Fruit fly (Drosophila melanogaster) whole organism, embryonic: ENCODE measurements around the gene ph-p.
A peak's percentile ranks its signal among the peaks of the same experiment; 100 is the strongest.

ENCODE experiments used
- Abd-B ChIP-seq: fragments of 200-800 bp; sonication (Bioruptor generic); optimal IDR thresholded peaks from 2 replicates; lab custom pipeline; 2018; ENCODE audit warnings: missing biosample characterization, mild to moderate bottlenecking, missing genetic modification characterization, moderate library complexity
- Adf1 ChIP-seq: fragments of 200-800 bp; sonication (Bioruptor generic); IDR thresholded peaks from 2 replicates; pipeline ENCODE4 v1.3.6; 2022; ENCODE audit warnings: missing biosample characterization, missing genetic modification characterization
- BEAF-32 ChIP-seq: fragments of 200-800 bp; sonication (Bioruptor generic); optimal IDR thresholded peaks from 3 replicates; lab custom pipeline; 2017; ENCODE audit warnings: missing biosample characterization, missing genetic modification characterization, mild to moderate bottlenecking, moderate library complexity, missing genetic modification reagents
- CG11085 ChIP-seq: fragments of 200-800 bp; sonication (Bioruptor generic); IDR thresholded peaks from 2 replicates; pipeline ENCODE4 v1.3.6; 2022; ENCODE audit warnings: missing biosample characterization, missing genetic modification characterization
- CG12219 ChIP-seq: fragments of 200-800 bp; sonication (Bioruptor generic); optimal IDR thresholded peaks from 3 replicates; lab custom pipeline; 2018; ENCODE audit warnings: missing biosample characterization, mild to moderate bottlenecking, missing genetic modification characterization
- CG12659 ChIP-seq: fragments of 200-800 bp; sonication (Bioruptor generic); optimal IDR thresholded peaks from 3 replicates; lab custom pipeline; 2017; ENCODE audit warnings: mild to moderate bottlenecking, missing biosample characterization, missing genetic modification reagents, missing genetic modification characterization
- CG14050 ChIP-seq: fragments of 200-800 bp; sonication (Bioruptor generic); IDR thresholded peaks from 3 replicates; pipeline ENCODE4 v1.3.6; 2022; ENCODE audit warnings: missing biosample characterization, missing genetic modification characterization
- CG15011 ChIP-seq: fragments of 200-800 bp; sonication (Bioruptor generic); optimal IDR thresholded peaks from 3 replicates; lab custom pipeline; 2018; ENCODE audit warnings: missing biosample characterization, mild to moderate bottlenecking, missing genetic modification characterization
- CG15601 ChIP-seq: fragments of 200-800 bp; sonication (Bioruptor generic); optimal IDR thresholded peaks from 3 replicates; lab custom pipeline; 2019; ENCODE audit warnings: missing biosample characterization, mild to moderate bottlenecking, missing genetic modification characterization, moderate library complexity
- CG17328 ChIP-seq: fragments of 200-800 bp; sonication (Bioruptor generic); IDR thresholded peaks from 2 replicates; pipeline ENCODE4 v1.3.6; 2022; ENCODE audit warnings: missing biosample characterization, missing genetic modification characterization
- CG2116 ChIP-seq: fragments of 200-800 bp; sonication (Bioruptor generic); optimal IDR thresholded peaks from 3 replicates; lab custom pipeline; 2018; ENCODE audit warnings: missing biosample characterization, mild to moderate bottlenecking, missing genetic modification characterization
- CG2202 ChIP-seq: fragments of 200-800 bp; sonication (Bioruptor generic); optimal IDR thresholded peaks from 2 replicates; lab custom pipeline; 2018; ENCODE audit warnings: missing biosample characterization, mild to moderate bottlenecking, missing genetic modification characterization
- CG31365 ChIP-seq: fragments of 200-800 bp; sonication (Bioruptor generic); optimal IDR thresholded peaks from 2 replicates; lab custom pipeline; 2018; ENCODE audit warnings: missing biosample characterization, mild to moderate bottlenecking, missing genetic modification characterization
- CG33557 ChIP-seq: fragments of 200-800 bp; sonication (Bioruptor generic); optimal IDR thresholded peaks from 2 replicates; lab custom pipeline; 2019; ENCODE audit warnings: missing biosample characterization, mild to moderate bottlenecking, missing genetic modification characterization, moderate library complexity
- CG3995 ChIP-seq: fragments of 200-800 bp; sonication (Bioruptor generic); optimal IDR thresholded peaks from 3 replicates; lab custom pipeline; 2016; ENCODE audit warnings: missing biosample characterization, missing genetic modification characterization
- CG43689 ChIP-seq: fragments of 200-800 bp; sonication (Bioruptor generic); IDR thresholded peaks from 2 replicates; pipeline ENCODE4 v1.3.6; 2022; ENCODE audit warnings: missing biosample characterization, missing genetic modification characterization
- CG6272 ChIP-seq: fragments of 200-800 bp; sonication (Bioruptor generic); IDR thresholded peaks from 2 replicates; pipeline ENCODE4 v1.3.6; 2022; ENCODE audit warnings: missing biosample characterization, missing genetic modification characterization
- CG6765 ChIP-seq: fragments of 200-800 bp; sonication (Bioruptor generic); optimal IDR thresholded peaks from 3 replicates; lab custom pipeline; 2017; ENCODE audit warnings: missing biosample characterization, mild to moderate bottlenecking, missing genetic modification characterization
- CG7745 ChIP-seq: fragments of 200-800 bp; sonication (Bioruptor generic); optimal IDR thresholded peaks from 2 replicates; lab custom pipeline; 2018; ENCODE audit warnings: missing biosample characterization, mild to moderate bottlenecking, missing genetic modification characterization, moderate library complexity
- CG8478 ChIP-seq: fragments of >200 bp; optimal IDR thresholded peaks from 2 replicates; lab custom pipeline; 2018
- CG9797 ChIP-seq: fragments of 200-800 bp; sonication (Bioruptor generic); optimal IDR thresholded peaks from 3 replicates; lab custom pipeline; 2018; ENCODE audit warnings: missing biosample characterization, mild to moderate bottlenecking, missing genetic modification characterization
- CoRest ChIP-seq: fragments of 200-800 bp; sonication (Bioruptor generic); optimal IDR thresholded peaks from 3 replicates; lab custom pipeline; 2018; ENCODE audit warnings: missing biosample characterization, mild to moderate bottlenecking, missing genetic modification characterization, moderate library complexity
- Dbx ChIP-seq: fragments of 200-800 bp; sonication (Bioruptor generic); IDR thresholded peaks from 3 replicates; pipeline ENCODE4 v1.3.6; 2022; ENCODE audit warnings: missing biosample characterization, missing genetic modification characterization
- Doc3 ChIP-seq: fragments of 200-800 bp; sonication (Bioruptor generic); IDR thresholded peaks from 3 replicates; pipeline ENCODE4 v1.3.6; 2022; ENCODE audit warnings: missing biosample characterization, missing genetic modification characterization; ENCODE audit not compliant: partially characterized antibody
- Fer1 ChIP-seq: fragments of 200-800 bp; sonication (Bioruptor generic); optimal IDR thresholded peaks from 2 replicates; lab custom pipeline; 2017; ENCODE audit warnings: missing biosample characterization, mild to moderate bottlenecking, missing genetic modification characterization
- HLH54F ChIP-seq: fragments of 200-800 bp; sonication (Bioruptor generic); optimal IDR thresholded peaks from 3 replicates; lab custom pipeline; 2016; ENCODE audit warnings: missing biosample characterization, missing genetic modification characterization
- Hmr ChIP-seq: fragments of 200-800 bp; sonication (Bioruptor generic); optimal IDR thresholded peaks from 3 replicates; lab custom pipeline; 2017; ENCODE audit warnings: mild to moderate bottlenecking, missing biosample characterization, missing genetic modification reagents, missing genetic modification characterization
- Jarid2 ChIP-seq: fragments of 200-800 bp; sonication (Bioruptor generic); optimal IDR thresholded peaks from 3 replicates; lab custom pipeline; 2017; ENCODE audit warnings: mild to moderate bottlenecking, missing biosample characterization, missing genetic modification reagents, missing genetic modification characterization
- Max ChIP-seq: fragments of 200-800 bp; sonication (Bioruptor generic); optimal IDR thresholded peaks from 2 replicates; lab custom pipeline; 2016; ENCODE audit warnings: missing biosample characterization, mild to moderate bottlenecking, missing genetic modification characterization
- NC2α ChIP-seq: fragments of 200-800 bp; sonication (Bioruptor generic); optimal IDR thresholded peaks from 2 replicates; lab custom pipeline; 2016; ENCODE audit warnings: missing biosample characterization, missing genetic modification characterization
- NC2β ChIP-seq: fragments of 200-800 bp; sonication (Bioruptor generic); optimal IDR thresholded peaks from 2 replicates; lab custom pipeline; 2016; ENCODE audit warnings: missing biosample characterization, missing genetic modification characterization
- Nf-YC ChIP-seq: fragments of 200-800 bp; optimal IDR thresholded peaks from 3 replicates; lab custom pipeline; 2019; ENCODE audit warnings: missing biosample characterization, mild to moderate bottlenecking, missing genetic modification characterization, moderate library complexity
- Ptx1 ChIP-seq: fragments of 200-800 bp; sonication (Bioruptor generic); IDR thresholded peaks from 2 replicates; pipeline ENCODE4 v1.3.6; 2022; ENCODE audit warnings: missing biosample characterization, missing genetic modification characterization
- Scr ChIP-seq: fragments of 200-800 bp; sonication (Bioruptor generic); IDR thresholded peaks from 2 replicates; pipeline ENCODE4 v1.3.6; 2022; ENCODE audit warnings: missing biosample characterization, missing genetic modification characterization; ENCODE audit not compliant: partially characterized antibody
- Sry-β ChIP-seq: fragments of 200-800 bp; sonication (Bioruptor generic); optimal IDR thresholded peaks from 2 replicates; lab custom pipeline; 2018; ENCODE audit warnings: missing biosample characterization, mild to moderate bottlenecking, missing genetic modification characterization, moderate library complexity
- Sry-δ ChIP-seq: fragments of 200-800 bp; sonication (Bioruptor generic); optimal IDR thresholded peaks from 2 replicates; lab custom pipeline; 2016; ENCODE audit warnings: missing biosample characterization, missing genetic modification characterization
- ab ChIP-seq: fragments of 200-800 bp; sonication (Bioruptor generic); optimal IDR thresholded peaks from 2 replicates; lab custom pipeline; 2016; ENCODE audit warnings: missing biosample characterization, missing genetic modification characterization
- caup ChIP-seq: fragments of 200-800 bp; sonication (Bioruptor generic); optimal IDR thresholded peaks from 3 replicates; lab custom pipeline; 2017; ENCODE audit warnings: missing biosample characterization, mild to moderate bottlenecking, missing genetic modification characterization, moderate library complexity; ENCODE audit not compliant: severe bottlenecking
- ems ChIP-seq: fragments of 200-800 bp; sonication (Bioruptor generic); optimal IDR thresholded peaks from 3 replicates; lab custom pipeline; 2016; ENCODE audit warnings: missing biosample characterization, missing genetic modification characterization
- exex ChIP-seq: fragments of 200-800 bp; sonication (Bioruptor generic); optimal IDR thresholded peaks from 4 replicates; lab custom pipeline; 2018; ENCODE audit warnings: missing biosample characterization, mild to moderate bottlenecking, missing genetic modification characterization, moderate library complexity
- fu2 ChIP-seq: fragments of 200-800 bp; sonication (Bioruptor generic); optimal IDR thresholded peaks from 2 replicates; lab custom pipeline; 2016; ENCODE audit warnings: missing biosample characterization, missing genetic modification characterization
- grau ChIP-seq: fragments of 200-800 bp; optimal IDR thresholded peaks from 3 replicates; lab custom pipeline; 2019; ENCODE audit warnings: missing biosample characterization, mild to moderate bottlenecking, missing genetic modification characterization, moderate library complexity
- gt ChIP-seq: fragments of 200-800 bp; sonication (Bioruptor generic); IDR thresholded peaks from 2 replicates; pipeline ENCODE4 v1.3.6; 2022; ENCODE audit warnings: missing biosample characterization, missing genetic modification characterization
- inv ChIP-seq: fragments of 200-800 bp; sonication (Bioruptor generic); IDR thresholded peaks from 2 replicates; pipeline ENCODE4 v1.3.6; 2022; ENCODE audit warnings: missing biosample characterization, missing genetic modification characterization; ENCODE audit not compliant: partially characterized antibody
- peb ChIP-seq: fragments of 200-800 bp; sonication (Bioruptor generic); IDR thresholded peaks from 2 replicates; pipeline ENCODE4 v1.3.6; 2022; ENCODE audit warnings: missing biosample characterization, missing genetic modification characterization
- sqz ChIP-seq: fragments of 200-800 bp; sonication (Bioruptor generic); optimal IDR thresholded peaks from 3 replicates; lab custom pipeline; 2018; ENCODE audit warnings: missing biosample characterization, mild to moderate bottlenecking, missing genetic modification characterization
- sr ChIP-seq: fragments of 200-800 bp; sonication (Bioruptor generic); IDR thresholded peaks from 3 replicates; pipeline ENCODE4 v1.3.6; 2022; ENCODE audit warnings: missing biosample characterization, missing genetic modification characterization
- trh ChIP-seq: fragments of 200-800 bp; sonication (Bioruptor generic); optimal IDR thresholded peaks from 2 replicates; lab custom pipeline; 2016; ENCODE audit warnings: missing biosample characterization, missing genetic modification characterization
- wdn ChIP-seq: fragments of 200-800 bp; sonication (Bioruptor generic); IDR thresholded peaks from 2 replicates; pipeline ENCODE4 v1.3.6; 2022; ENCODE audit warnings: missing biosample characterization, missing genetic modification characterization

ph-p gene

dm6 chrX:2123965-2124688, 14.0 kb downstream of the ph-p start (continued):
- peak; percentile 8 for TF ChIP-seq CG7745 (tag; lab: Kevin White, UChicago)
- TF ChIP-seq CG14050 (GFP tag; lab: Robert Waterston, UW), result peak; percentile 85
- TF ChIP-seq Ptx1 (GFP tag; lab: Robert Waterston, UW), result peak; percentile 95
- TF ChIP-seq Max, result peak; percentile 85
- TF ChIP-seq trh (GFP tag; lab: Kevin White, UChicago), result peak; percentile 86
- peak; percentile 89 for TF ChIP-seq ab (GFP tag; lab: Kevin White, UChicago)
- TF ChIP-seq gt (GFP tag; lab: Robert Waterston, UW), result peak; percentile 83
- peak; percentile 74 for TF ChIP-seq peb
- no peak for TF ChIP-seq CG9797
- TF ChIP-seq CG2116 (GFP tag; lab: Kevin White, UChicago), result peak; percentile 77
- TF ChIP-seq CG6272 (GFP tag; lab: Robert Waterston, UW), result peak; percentile 85
- peak; percentile 98 for TF ChIP-seq Hmr (GFP tag; lab: Kevin White, UChicago)
- TF ChIP-seq Adf1 (GFP tag; lab: Robert Waterston, UW), result no peak
- no peak for TF ChIP-seq CG8478 (lab: Kevin White, UChicago)
- TF ChIP-seq Nf-YC (tag; lab: Kevin White, UChicago), result peak; percentile 89
- TF ChIP-seq CG6765 (GFP tag; lab: Kevin White, UChicago), result peak; percentile 97
- peak; percentile 89 for TF ChIP-seq CG12219 (GFP tag; lab: Kevin White, UChicago)
- TF ChIP-seq CoRest (tag; lab: Kevin White, UChicago), result peak; percentile 99
- peak; percentile 76 for TF ChIP-seq NC2β (GFP tag; lab: Kevin White, UChicago)
- peak; percentile 98 for TF ChIP-seq grau
- no peak for TF ChIP-seq BEAF-32
- peak; percentile 95 for TF ChIP-seq CG2202 (tag; lab: Kevin White, UChicago)
- TF ChIP-seq NC2α (GFP tag; lab: Kevin White, UChicago), result peak; percentile 62
- TF ChIP-seq Sry-β (GFP tag; lab: Kevin White, UChicago), result peak; percentile 73
- TF ChIP-seq sr (GFP tag; lab: Robert Waterston, UW), result peak; percentile 22; the same call in 1 of the 3 replicates
- TF ChIP-seq Dbx (GFP tag; lab: Robert Waterston, UW), result peak; percentile 86
- peak; percentile 90 for TF ChIP-seq CG17328 (GFP tag; lab: Robert Waterston, UW)
- TF ChIP-seq sqz, result peak; percentile 78
- TF ChIP-seq exex (tag; lab: Kevin White, UChicago), result peak; percentile 87
- TF ChIP-seq CG15011 (GFP tag; lab: Kevin White, UChicago), result peak; percentile 77
- TF ChIP-seq fu2 (GFP tag; lab: Kevin White, UChicago), result peak; percentile 81
- TF ChIP-seq Abd-B (GFP tag; lab: Kevin White, UChicago), result peak; percentile 97
- peak; percentile 96 for TF ChIP-seq caup (GFP tag; lab: Kevin White, UChicago)
- peak; percentile 97 for TF ChIP-seq Fer1 (GFP tag; lab: Kevin White, UChicago)
- peak; percentile 48 for TF ChIP-seq CG3995
- TF ChIP-seq Sry-δ (GFP tag; lab: Kevin White, UChicago), result no peak
- TF ChIP-seq CG12659 (GFP tag; lab: Kevin White, UChicago), result peak; percentile 98
- TF ChIP-seq ems, result peak; percentile 84
- TF ChIP-seq CG43689 (GFP tag; lab: Robert Waterston, UW), result peak; percentile 64; the same call in 1 of the 2 replicates
- peak; percentile 84 for TF ChIP-seq HLH54F (GFP tag; lab: Kevin White, UChicago)
- peak; percentile 97 for TF ChIP-seq CG15601 (tag; lab: Kevin White, UChicago)
- peak; percentile 61 for TF ChIP-seq CG31365
- no peak for TF ChIP-seq Doc3 (GFP tag; lab: Robert Waterston, UW)
- peak; percentile 83 for TF ChIP-seq wdn (GFP tag; lab: Robert Waterston, UW)
- peak; percentile 29; the same call in 1 of the 2 replicates for TF ChIP-seq inv (GFP tag; lab: Robert Waterston, UW)
- peak; percentile 83 for TF ChIP-seq Jarid2 (GFP tag; lab: Kevin White, UChicago)
- peak; percentile 99 for TF ChIP-seq CG33557 (GFP tag; lab: Kevin White, UChicago)
- peak; percentile 85 for TF ChIP-seq CG11085
- TF ChIP-seq Scr (GFP tag; lab: Robert Waterston, UW), result 0 out of 2 replicates have a peak, but pooled peaks have one; percentile 16
